Worm (Caenorhabditis elegans) whole organism, late embryonic: ENCODE data around the gene Y82E9BR.6.

Experiments used
- C08G9.2 ChIP-seq: sonication (generic microtip); optimal IDR thresholded peaks from 2 replicates; lab custom pipeline; 2016; ENCODE audit warnings: mild to moderate bottlenecking, missing genetic modification characterization, moderate library complexity, missing compliant biosample characterization
- nfya-1 ChIP-seq: sonication (generic microtip); optimal IDR thresholded peaks from 2 replicates; lab custom pipeline; 2017; ENCODE audit warnings: missing genetic modification characterization, mild to moderate bottlenecking, missing compliant biosample characterization, antibody characterized with exemption, moderate library complexity
- ref-2 ChIP-seq: sonication (generic microtip); optimal IDR thresholded peaks from 2 replicates; lab custom pipeline; 2016; ENCODE audit warnings: missing genetic modification characterization, missing compliant biosample characterization

Y82E9BR.6 gene

DNA sequence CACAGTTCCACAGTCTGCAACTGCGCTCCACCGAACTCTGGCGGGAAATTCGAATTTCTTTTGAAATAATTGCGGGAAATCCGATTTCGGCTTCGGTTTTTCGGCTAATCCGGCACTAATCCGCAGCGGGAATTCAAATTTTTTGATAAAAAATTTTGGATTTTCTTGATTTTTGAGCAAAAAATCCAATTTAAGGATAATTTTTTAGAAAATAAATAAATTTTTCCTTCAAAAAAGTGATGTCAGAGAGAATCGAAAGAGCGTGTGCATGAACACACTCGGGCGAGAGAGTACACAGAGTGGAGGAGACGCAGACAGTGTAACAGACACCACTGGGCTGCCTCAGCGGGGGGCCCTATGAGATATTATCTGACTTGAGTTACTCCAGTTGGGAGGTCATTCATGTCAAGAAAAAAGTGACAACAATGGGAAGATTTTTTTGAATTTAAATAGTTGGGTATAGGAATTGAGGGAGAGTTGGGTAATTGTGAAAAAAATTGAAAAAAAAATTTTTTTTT is 49.0 kb downstream of the Y82E9BR.6 start:
- TF ChIP-seq ref-2 (tag; lab: Kevin White, UChicago) (peak; percentile 54), C08G9.2 (tag; lab: Kevin White, UChicago) (no peak), nfya-1 (peak; percentile 18)
